Fruit fly (Drosophila melanogaster): ENCODE results near the gene Jhbp16.

DNA sequence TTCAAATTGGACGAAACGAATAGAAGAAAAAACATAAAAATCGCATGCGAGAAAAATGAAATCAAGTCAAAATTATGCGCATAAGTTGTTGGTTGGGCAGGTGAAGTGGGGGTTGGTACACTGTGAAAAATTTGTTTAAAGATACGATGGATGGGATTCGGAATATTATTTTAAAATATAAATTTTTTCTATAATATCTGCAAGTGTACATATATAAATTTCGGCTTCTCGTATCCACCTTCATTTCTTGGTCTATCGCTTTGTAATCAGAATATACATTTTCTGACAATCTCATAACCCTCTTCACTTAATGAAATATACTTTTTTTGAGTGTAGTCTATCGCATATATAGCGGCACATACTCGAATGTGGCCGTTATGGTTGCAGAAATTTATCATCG lies 39.2 kb downstream of the Jhbp16 start:
- TF ChIP-seq tj (GFP tag; optimal IDR thresholded peaks at IDR 0.05): no peak
- TF ChIP-seq CG12768 (GFP tag; optimal IDR thresholded peaks at IDR 0.05): no peak
- no peak for TF ChIP-seq CG1620 (GFP tag; optimal IDR thresholded peaks at IDR 0.05)
- no peak for TF ChIP-seq pad (GFP tag; optimal IDR thresholded peaks at IDR 0.05)
- no peak for TF ChIP-seq Hr96 (GFP tag; optimal IDR thresholded peaks at IDR 0.05)
- no peak for TF ChIP-seq Clk (GFP tag; optimal IDR thresholded peaks at IDR 0.05)
- TF ChIP-seq CG7101 (tag; optimal IDR thresholded peaks at IDR 0.05): no peak
- no peak for TF ChIP-seq cnc (optimal IDR thresholded peaks at IDR 0.05)
- TF ChIP-seq kay (GFP tag; ENCODE audit: borderline replicate concordance): no peak
- no peak for TF ChIP-seq bab1 (GFP tag; optimal IDR thresholded peaks at IDR 0.05)
- no peak for TF ChIP-seq CG7045 (GFP tag; optimal IDR thresholded peaks at IDR 0.05)

Measured in whole organism, adult.